Worm (Caenorhabditis elegans) whole organism, late embryonic: ENCODE measurements around the gene Y37H2A.18.

Experiments
- Y22D7AL.16 ChIP-seq: sonication (generic microtip); optimal IDR thresholded peaks from 2 replicates; lab custom pipeline; 2016; ENCODE audit warnings: missing genetic modification characterization, missing compliant biosample characterization
- ceh-34 ChIP-seq: sonication (generic microtip); optimal IDR thresholded peaks from 2 replicates; lab custom pipeline; 2016; ENCODE audit warnings: mild to moderate bottlenecking, missing genetic modification characterization, missing compliant biosample characterization
- ceh-9 ChIP-seq: sonication (generic microtip); optimal IDR thresholded peaks from 2 replicates; lab custom pipeline; 2016; ENCODE audit warnings: mild to moderate bottlenecking, missing genetic modification characterization, inconsistent platforms, missing compliant biosample characterization
- hlh-30 ChIP-seq: sonication (generic microtip); optimal IDR thresholded peaks from 2 replicates; lab custom pipeline; 2017; ENCODE audit warnings: antibody characterized with exemption, missing genetic modification characterization, missing compliant biosample characterization; ENCODE audit not compliant: insufficient read depth
- nfya-1 ChIP-seq: sonication (generic microtip); optimal IDR thresholded peaks from 2 replicates; lab custom pipeline; 2017; ENCODE audit warnings: missing genetic modification characterization, mild to moderate bottlenecking, missing compliant biosample characterization, antibody characterized with exemption, moderate library complexity
- pat-9 ChIP-seq: fragments of 200-800 bp; sonication (Bioruptor generic); optimal IDR thresholded peaks from 2 replicates; lab custom pipeline; 2018; ENCODE audit warnings: mild to moderate bottlenecking, missing genetic modification characterization, moderate library complexity, missing compliant biosample characterization
- pha-4 ChIP-seq: fragments of 150-350 bp; optimal IDR thresholded peaks from 2 replicates; lab custom pipeline; 2018; ENCODE audit warnings: missing biosample characterization, missing genetic modification reagents, missing genetic modification characterization
- unc-3 ChIP-seq, 2 experiments: fragments of 200-800 bp in 1 of 2; sonication (Bioruptor generic) in 1 of 2; sonication (generic microtip) in 1 of 2; conservative IDR thresholded peaks in 1 of 2; optimal IDR thresholded peaks in 1 of 2; 2 replicates each; pipeline versions ENCODE4 v1.3.6 to Lab custom; 2016 to 2022; ENCODE audit warnings: missing compliant biosample characterization in 2 of 2, missing genetic modification characterization in 2 of 2, missing genetic modification reagents in 1 of 2

DNA sequence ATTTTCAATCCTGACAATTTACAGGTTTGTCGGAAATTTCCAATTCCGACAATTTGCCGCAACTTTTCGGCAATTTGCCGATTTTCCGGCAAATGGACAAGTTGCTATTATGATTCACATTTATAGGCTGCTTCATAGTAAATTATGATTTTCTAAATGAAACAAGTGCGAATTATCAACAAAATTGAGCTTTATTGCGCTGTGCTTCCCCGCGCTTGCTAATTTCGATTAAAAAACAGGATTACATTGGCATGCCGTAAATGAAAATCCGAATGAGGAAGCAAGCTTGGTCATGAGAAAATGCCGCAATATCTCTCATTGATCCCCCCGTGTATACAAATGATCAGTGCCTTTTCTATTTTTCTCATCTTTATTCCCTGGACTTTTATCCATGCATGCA, 5.6 kb upstream of the Y37H2A.18 start, which contains the start of gene Y37H2A.10:
- TF ChIP-seq pat-9 (tag; lab: Kevin White, UChicago) = no peak
- TF ChIP-seq ceh-9 (tag; lab: Kevin White, UChicago) = no peak
- no peak for TF ChIP-seq pha-4 (tag; lab: Kevin White, UChicago)
- TF ChIP-seq ceh-34 (tag; lab: Kevin White, UChicago) = no peak
- TF ChIP-seq hlh-30 (tag; lab: Kevin White, UChicago) = no peak
- no peak for TF ChIP-seq Y22D7AL.16 (tag; lab: Kevin White, UChicago)
- no peak for TF ChIP-seq unc-3 (GFP tag; conservative IDR thresholded peaks at IDR 0.05; lab: Robert Waterston, UW)
- no peak for TF ChIP-seq unc-3 (tag; optimal IDR thresholded peaks at IDR 0.05; lab: Kevin White, UChicago)
- TF ChIP-seq nfya-1 (tag; lab: Kevin White, UChicago) = no peak
